Fruit fly (Drosophila melanogaster): ENCODE results near the gene kuk.
A peak's percentile ranks its signal among the peaks of the same experiment; 100 is the strongest.

The kuk gene

DNA sequence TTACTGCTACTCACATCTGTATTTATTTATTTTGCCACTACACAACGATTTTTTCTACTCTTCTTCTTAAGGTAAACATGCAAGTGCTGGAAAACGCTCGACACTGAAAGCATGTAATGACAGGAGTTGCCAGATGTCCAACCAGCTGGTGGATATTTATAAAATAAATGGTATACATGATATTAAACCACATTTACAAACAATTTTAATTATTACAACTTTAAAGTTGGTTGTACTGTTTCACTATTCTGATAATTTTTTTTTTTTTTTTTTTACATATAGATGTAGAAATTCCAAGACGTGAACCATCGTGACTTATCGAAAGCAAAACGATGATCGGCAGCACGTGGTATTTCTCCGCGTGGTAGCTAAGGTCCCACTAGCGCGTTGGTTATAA, at the start of gene kuk, which contains the start of gene Keap1:
Gene kuk (plus strand): TSS at position 386 of the 397 bp plus-strand sequence.
Gene Keap1 (minus strand): TSS at position 87 of the 397 bp plus-strand sequence.
- TF ChIP-seq CG11085 (GFP tag; IDR thresholded peaks at IDR 0.05), result peak; percentile 53
- TF ChIP-seq HLH3B (GFP tag; IDR thresholded peaks at IDR 0.05), result no peak
- TF ChIP-seq CG5180 (GFP tag; optimal IDR thresholded peaks at IDR 0.05), result no peak
- TF ChIP-seq fd3F (GFP tag; optimal IDR thresholded peaks at IDR 0.05), result peak; percentile 37
- TF ChIP-seq H15 (GFP tag; IDR thresholded peaks at IDR 0.05), result no peak
- TF ChIP-seq psq (GFP tag; optimal IDR thresholded peaks at IDR 0.05), result peak; percentile 27
- TF ChIP-seq CG11696 (GFP tag; IDR thresholded peaks at IDR 0.05), result no peak
- peak; percentile 26 for TF ChIP-seq unpg (GFP tag; optimal IDR thresholded peaks at IDR 0.05)
- peak; percentile 89 for TF ChIP-seq sens (GFP tag)
- TF ChIP-seq tx (GFP tag; optimal IDR thresholded peaks at IDR 0.05), result peak; percentile 51
- TF ChIP-seq CG8089 (GFP tag; optimal IDR thresholded peaks at IDR 0.05), result peak; percentile 24
- TF ChIP-seq CG9876 (GFP tag; optimal IDR thresholded peaks at IDR 0.05), result peak; percentile 24
- TF ChIP-seq ato (GFP tag; IDR thresholded peaks at IDR 0.05; ENCODE audit: partially characterized antibody), result no peak; the same call in 1 of the 2 replicates
- peak; percentile 67 for TF ChIP-seq ranshi (GFP tag; IDR thresholded peaks at IDR 0.05)
- TF ChIP-seq CG17385 (GFP tag; optimal IDR thresholded peaks at IDR 0.05), result peak; percentile 99
- TF ChIP-seq CG15479 (GFP tag; optimal IDR thresholded peaks at IDR 0.05), result no peak
- peak; percentile 43 for TF ChIP-seq CG18599 (GFP tag; optimal IDR thresholded peaks at IDR 0.05)
- TF ChIP-seq BtbVII (GFP tag; optimal IDR thresholded peaks at IDR 0.05), result peak; percentile 22
- peak; percentile 79 for TF ChIP-seq lilli (GFP tag; optimal IDR thresholded peaks at IDR 0.05)
- 0 out of 2 replicates have a peak, but pooled peaks have one; percentile 8 for TF ChIP-seq ara (GFP tag; IDR thresholded peaks at IDR 0.05)
- TF ChIP-seq NC2α (GFP tag; optimal IDR thresholded peaks at IDR 0.05), result peak; percentile 35
- peak; percentile 17 for TF ChIP-seq CG13894 (tag; optimal IDR thresholded peaks at IDR 0.05)
- TF ChIP-seq Eip74EF (GFP tag; optimal IDR thresholded peaks at IDR 0.05), result no peak
- peak; percentile 58 to 82 for TF ChIP-seq Pdp1 (GFP tag; optimal IDR thresholded peaks at IDR 0.05)
- TF ChIP-seq ind (GFP tag; optimal IDR thresholded peaks at IDR 0.05), result peak; percentile 49
- TF ChIP-seq CG17359 (tag; optimal IDR thresholded peaks at IDR 0.05), result peak; percentile 99
- TF ChIP-seq Mes4 (GFP tag; optimal IDR thresholded peaks at IDR 0.05), result peak; percentile 7
- TF ChIP-seq CG17328 (GFP tag; IDR thresholded peaks at IDR 0.05), result peak; percentile 38; the same call in 1 of the 2 replicates
- peak; percentile 72 for TF ChIP-seq Mad (GFP tag; optimal IDR thresholded peaks at IDR 0.05)
- TF ChIP-seq Doc3 (GFP tag; IDR thresholded peaks at IDR 0.05; ENCODE audit: partially characterized antibody), result peak; percentile 79
- peak; percentile 57; the same call in 1 of the 2 replicates for TF ChIP-seq CG14441 (GFP tag; IDR thresholded peaks at IDR 0.05)
- peak; percentile 76 for TF ChIP-seq mam (GFP tag; optimal IDR thresholded peaks at IDR 0.05)
- peak; percentile 72 for TF ChIP-seq slbo (GFP tag; IDR thresholded peaks at IDR 0.05)
- peak; percentile 71 for TF ChIP-seq CG1647 (GFP tag; optimal IDR thresholded peaks at IDR 0.05)
- peak; percentile 27 for TF ChIP-seq PHDP (tag; optimal IDR thresholded peaks at IDR 0.05)
- peak; percentile 71 for TF ChIP-seq NfI (GFP tag; optimal IDR thresholded peaks at IDR 0.05)
- TF ChIP-seq ac (GFP tag; optimal IDR thresholded peaks at IDR 0.05), result no peak
- TF ChIP-seq Trl (optimal IDR thresholded peaks at IDR 0.05), result peak in 1 of 2 experiments; percentile 4
- TF ChIP-seq Trl (GFP tag; optimal IDR thresholded peaks at IDR 0.05), result peak; percentile 71
- peak; percentile 99 for TF ChIP-seq CG10267 (tag; optimal IDR thresholded peaks at IDR 0.05)
- TF ChIP-seq CG4282 (GFP tag; optimal IDR thresholded peaks at IDR 0.05), result no peak
- peak; percentile 52 for TF ChIP-seq Dek (tag; optimal IDR thresholded peaks at IDR 0.05)
- peak; percentile 94 for TF ChIP-seq gfzf (GFP tag; optimal IDR thresholded peaks at IDR 0.05)
- peak; percentile 59; the same call in 2 of the 3 replicates for TF ChIP-seq hb (GFP tag; IDR thresholded peaks at IDR 0.05; ENCODE audit: partially characterized antibody)
- TF ChIP-seq HmgZ (tag; optimal IDR thresholded peaks at IDR 0.05), result peak; percentile 73
- TF ChIP-seq Lim3 (GFP tag; IDR thresholded peaks at IDR 0.05), result no peak
- TF ChIP-seq slou (GFP tag; optimal IDR thresholded peaks at IDR 0.05), result peak; percentile 74
- TF ChIP-seq Hey (tag; optimal IDR thresholded peaks at IDR 0.05), result no peak
- peak; percentile 74 for TF ChIP-seq CG15514 (GFP tag; optimal IDR thresholded peaks at IDR 0.05)
- TF ChIP-seq CG14050 (GFP tag; IDR thresholded peaks at IDR 0.05), result peak; percentile 25; the same call in 1 of the 3 replicates

All from whole organism, embryonic.